Worm (Caenorhabditis elegans): Measurements from ENCODE around the gene ndua-5.

The ndua-5 gene

DNA sequence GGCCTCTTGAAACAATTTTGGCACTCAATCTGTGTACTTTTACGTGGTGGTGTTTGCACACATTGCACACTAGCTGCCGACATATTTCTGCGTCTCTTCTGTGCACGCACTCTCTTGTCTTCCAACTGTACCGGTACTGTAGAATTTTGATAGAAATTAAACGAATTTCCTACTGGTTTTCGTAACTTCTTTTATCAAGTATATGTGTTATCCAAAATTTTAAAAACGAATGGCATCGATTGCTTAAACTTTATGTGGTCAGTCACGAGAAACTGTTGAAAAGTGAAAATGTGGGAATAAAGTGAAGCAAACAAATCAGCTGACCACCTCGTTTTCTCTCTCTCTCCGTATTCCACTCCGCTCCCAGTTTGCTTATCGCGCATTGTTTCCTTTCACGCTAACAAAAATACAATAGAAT, 11.3 kb downstream of the ndua-5 start:
- TF ChIP-seq nhr-19 (GFP tag; conservative IDR thresholded peaks at IDR 0.05) (no peak), nhr-47 (tag; optimal IDR thresholded peaks at IDR 0.05) (peak; percentile 40), ceh-63 (GFP tag; optimal IDR thresholded peaks at IDR 0.05) (no peak), zip-4 (GFP tag; optimal IDR thresholded peaks at IDR 0.05) (no peak), lin-39 (tag; optimal IDR thresholded peaks at IDR 0.05) (no peak), blmp-1 (tag; optimal IDR thresholded peaks at IDR 0.05) (peak; percentile 100), isw-1 (GFP tag; IDR thresholded peaks at IDR 0.05) (peak; percentile 18; the same call in 1 of the 2 replicates), irx-1 (tag; optimal IDR thresholded peaks at IDR 0.05) (no peak), hlh-4 (tag; optimal IDR thresholded peaks at IDR 0.05) (no peak), rnt-1 (tag; optimal IDR thresholded peaks at IDR 0.05) (peak; percentile 33), ztf-4 (tag; optimal IDR thresholded peaks at IDR 0.05) (peak; percentile 15), tlp-1 (tag; optimal IDR thresholded peaks at IDR 0.05) (no peak), zag-1 (tag; optimal IDR thresholded peaks at IDR 0.05) (no peak), aha-1 (tag; optimal IDR thresholded peaks at IDR 0.05) (no peak), Y116A8C.19 (tag; optimal IDR thresholded peaks at IDR 0.05; ENCODE audit: borderline replicate concordance) (no peak), fkh-10 (GFP tag; optimal IDR thresholded peaks at IDR 0.05) (no peak), ama-1 (optimal IDR thresholded peaks at IDR 0.05) (peak; percentile 49), ztf-11 (tag; optimal IDR thresholded peaks at IDR 0.05) (no peak), sox-4 (tag; optimal IDR thresholded peaks at IDR 0.05) (no peak), pag-3 (tag; optimal IDR thresholded peaks at IDR 0.05; ENCODE audit: borderline replicate concordance, insufficient read depth) (no peak), efl-3 (GFP tag; optimal IDR thresholded peaks at IDR 0.05) (no peak), lin-13 (GFP tag; optimal IDR thresholded peaks at IDR 0.05) (no peak), fkh-4 (tag; optimal IDR thresholded peaks at IDR 0.05; ENCODE audit: borderline replicate concordance) (no peak), snpc-4 (tag; optimal IDR thresholded peaks at IDR 0.05) (peak; percentile 89), nhr-11 (tag; optimal IDR thresholded peaks at IDR 0.05) (no peak), alr-1 (tag; optimal IDR thresholded peaks at IDR 0.05; ENCODE audit: borderline replicate concordance) (no peak), lir-3 (tag; optimal IDR thresholded peaks at IDR 0.05; ENCODE audit: poor library complexity) (peak; percentile 36), swsn-7 (tag; optimal IDR thresholded peaks at IDR 0.05) (peak; percentile 44), fos-1 (tag; optimal IDR thresholded peaks at IDR 0.05) (no peak), egl-13 (tag; optimal IDR thresholded peaks at IDR 0.05) (no peak), mef-2 (tag; optimal IDR thresholded peaks at IDR 0.05) (no peak), xbp-1 (tag; optimal IDR thresholded peaks at IDR 0.05) (peak; percentile 34), hlh-17 (GFP tag; optimal IDR thresholded peaks at IDR 0.05; ENCODE audit: borderline replicate concordance) (no peak), fkh-8 (tag; optimal IDR thresholded peaks at IDR 0.05) (no peak), nhr-28 (tag; optimal IDR thresholded peaks at IDR 0.05) (no peak), unc-62 (GFP tag; optimal IDR thresholded peaks at IDR 0.05) (no peak), lin-14 (GFP tag; optimal IDR thresholded peaks at IDR 0.05) (peak; percentile 58), nhr-85 (tag) (peak; percentile 79), pax-3 (tag; optimal IDR thresholded peaks at IDR 0.05) (no peak), ceh-88 (GFP tag; IDR thresholded peaks at IDR 0.05) (no peak), dpl-1 (GFP tag; optimal IDR thresholded peaks at IDR 0.05) (peak in 2 of 3 experiments; percentile 33 to 37), ceh-82 (tag; optimal IDR thresholded peaks at IDR 0.05) (no peak), C16A3.4 (tag; optimal IDR thresholded peaks at IDR 0.05) (peak; percentile 41), nhr-76 (tag; optimal IDR thresholded peaks at IDR 0.05) (no peak), mab-9 (GFP tag; IDR thresholded peaks at IDR 0.05) (no peak), nhr-20 (tag; optimal IDR thresholded peaks at IDR 0.05) (peak; percentile 77), egl-27 (tag; optimal IDR thresholded peaks at IDR 0.05) (no peak), nhr-237 (tag; optimal IDR thresholded peaks at IDR 0.05) (no peak), aly-2 (tag; optimal IDR thresholded peaks at IDR 0.05) (no peak), elt-3 (tag; optimal IDR thresholded peaks at IDR 0.05) (peak in 1 of 6 experiments; percentile 51), mep-1 (tag; optimal IDR thresholded peaks at IDR 0.05) (peak; percentile 72), nhr-71 (tag; optimal IDR thresholded peaks at IDR 0.05) (peak; percentile 60), sptf-1 (tag; optimal IDR thresholded peaks at IDR 0.05) (no peak)

Measured in whole organism, L1 larva.